Worm (Caenorhabditis elegans) whole organism, L2 larva: ENCODE results near the gene clec-264.

ENCODE experiments used
- alr-1 ChIP-seq: fragments of 150-350 bp; optimal IDR thresholded peaks from 2 replicates; lab custom pipeline; 2014; ENCODE audit warnings: missing biosample characterization, missing genetic modification characterization
- ama-1 ChIP-seq: fragments of 150-350 bp; optimal IDR thresholded peaks from 2 replicates; lab custom pipeline; 2018; ENCODE audit warnings: inconsistent platforms
- ceh-82 ChIP-seq: fragments of 150-350 bp; optimal IDR thresholded peaks from 2 replicates; lab custom pipeline; 2014; ENCODE audit warnings: missing biosample characterization, missing genetic modification characterization
- elt-1 ChIP-seq: fragments of 150-350 bp; optimal IDR thresholded peaks from 2 replicates; lab custom pipeline; 2014; ENCODE audit warnings: missing biosample characterization, missing genetic modification characterization
- nhr-237 ChIP-seq: fragments of 150-350 bp; optimal IDR thresholded peaks from 2 replicates; lab custom pipeline; 2014; ENCODE audit warnings: missing biosample characterization, missing genetic modification characterization
- nhr-77 ChIP-seq: fragments of 150-350 bp; optimal IDR thresholded peaks from 2 replicates; lab custom pipeline; 2014; ENCODE audit warnings: missing biosample characterization, missing genetic modification characterization
- unc-62 ChIP-seq: fragments of 150-350 bp; optimal IDR thresholded peaks from 2 replicates; lab custom pipeline; 2014; ENCODE audit warnings: missing biosample characterization, missing genetic modification reagents, missing genetic modification characterization
- ztf-11 ChIP-seq: sonication (generic microtip); optimal IDR thresholded peaks from 2 replicates; lab custom pipeline; 2017; ENCODE audit warnings: missing biosample characterization, missing genetic modification characterization

- no peak for TF ChIP-seq nhr-77
- TF ChIP-seq elt-1 (tag; lab: Kevin White, UChicago) = no peak
- TF ChIP-seq alr-1 = no peak
- TF ChIP-seq nhr-237 (tag; lab: Kevin White, UChicago) = no peak
- TF ChIP-seq ama-1 (lab: Kevin White, UChicago) = no peak
- no peak for TF ChIP-seq ceh-82 (tag; lab: Kevin White, UChicago)
- no peak for TF ChIP-seq ztf-11
- no peak for TF ChIP-seq unc-62 (GFP tag; lab: Kevin White, UChicago)
Measured at ce11 chrV:20861080-20861479, 10.6 kb upstream of the clec-264 start, which contains the start of gene try-4.
